Worm (Caenorhabditis elegans): ENCODE measurements around the gene epi-1.

epi-1 gene

ce11 chrIV:10695203-10695602 is 28.6 kb downstream of the epi-1 start, which contains the start of gene R102.4:
R102.4 (minus strand) TSS chrIV:10695303.
- TF ChIP-seq blmp-1 (tag; optimal IDR thresholded peaks at IDR 0.05) (no peak), lsy-2 (tag; optimal IDR thresholded peaks at IDR 0.05) (no peak), snpc-4 (tag; optimal IDR thresholded peaks at IDR 0.05) (no peak), ces-1 (GFP tag; optimal IDR thresholded peaks at IDR 0.05) (no peak), bed-3 (GFP tag; optimal IDR thresholded peaks at IDR 0.05) (no peak), nhr-28 (tag; optimal IDR thresholded peaks at IDR 0.05) (no peak), drap-1 (GFP tag; optimal IDR thresholded peaks at IDR 0.05) (no peak), unc-62 (GFP tag; optimal IDR thresholded peaks at IDR 0.05) (no peak), mep-1 (tag; optimal IDR thresholded peaks at IDR 0.05) (no peak), sem-2 (GFP tag; optimal IDR thresholded peaks at IDR 0.05) (no peak), cnd-1 (tag; optimal IDR thresholded peaks at IDR 0.05) (no peak), nhr-237 (tag; optimal IDR thresholded peaks at IDR 0.05) (no peak), ceh-83 (GFP tag; optimal IDR thresholded peaks at IDR 0.05) (no peak)

ce11 chrIV:10697022-10697979 is 30.7 kb downstream of the epi-1 start, which contains the start of gene allo-1:
allo-1 (minus strand) TSS chrIV:10697072.
- TF ChIP-seq pha-4 (tag; optimal IDR thresholded peaks at IDR 0.05) = no peak
- peak; percentile 95 for TF ChIP-seq hlh-1 (tag; optimal IDR thresholded peaks at IDR 0.05)
- no peak for TF ChIP-seq elt-3 (tag; optimal IDR thresholded peaks at IDR 0.05)
- TF ChIP-seq lsy-2 (tag; optimal IDR thresholded peaks at IDR 0.05) = peak; percentile 10

- TF ChIP-seq drap-1 (GFP tag; optimal IDR thresholded peaks at IDR 0.05) (no peak), unc-62 (GFP tag; optimal IDR thresholded peaks at IDR 0.05) (no peak), unc-120 (tag; optimal IDR thresholded peaks at IDR 0.05; ENCODE audit: poor library complexity, severe bottlenecking) (no peak), ham-2 (GFP tag; optimal IDR thresholded peaks at IDR 0.05) (no peak)
Measured at ce11 chrIV:10698486-10698885, 31.9 kb downstream of the epi-1 start.

- TF ChIP-seq lin-32 (GFP tag; optimal IDR thresholded peaks at IDR 0.05) (no peak), unc-62 (GFP tag; optimal IDR thresholded peaks at IDR 0.05) (no peak), sem-2 (GFP tag; optimal IDR thresholded peaks at IDR 0.05) (no peak), unc-120 (tag; optimal IDR thresholded peaks at IDR 0.05; ENCODE audit: poor library complexity, severe bottlenecking) (no peak), nhr-28 (tag; optimal IDR thresholded peaks at IDR 0.05) (no peak), flh-1 (GFP tag; optimal IDR thresholded peaks at IDR 0.05) (no peak), M03D4.4 (tag; optimal IDR thresholded peaks at IDR 0.05) (no peak), tbx-8 (GFP tag; optimal IDR thresholded peaks at IDR 0.05) (no peak), ceh-43 (GFP tag; optimal IDR thresholded peaks at IDR 0.05) (no peak), sptf-1 (tag; optimal IDR thresholded peaks at IDR 0.05) (no peak), mab-5 (tag; optimal IDR thresholded peaks at IDR 0.05) (no peak), nhr-76 (tag; optimal IDR thresholded peaks at IDR 0.05) (no peak), elt-1 (tag; optimal IDR thresholded peaks at IDR 0.05; ENCODE audit: borderline replicate concordance, insufficient read depth) (no peak)
Measured at ce11 chrIV:10699000-10699399, 32.4 kb downstream of the epi-1 start.

- TF ChIP-seq bed-3 (GFP tag; optimal IDR thresholded peaks at IDR 0.05) (no peak), flh-1 (GFP tag; optimal IDR thresholded peaks at IDR 0.05) (no peak), unc-120 (tag; optimal IDR thresholded peaks at IDR 0.05; ENCODE audit: poor library complexity, severe bottlenecking) (no peak), nhr-2 (tag; optimal IDR thresholded peaks at IDR 0.05) (no peak)
Measured at ce11 chrIV:10699660-10700059, 33.0 kb downstream of the epi-1 start, which contains the start of gene R102.11. R102.11 (minus strand) TSS chrIV:10699760.

Measured in whole organism, mixed stage, embryonic.